Fruit fly (Drosophila melanogaster) whole organism, embryonic: ENCODE data around the gene Fbxl7.

Experiments
- ATbp ChIP-seq: fragments of 200-800 bp; sonication (Bioruptor generic); optimal IDR thresholded peaks from 2 replicates; lab custom pipeline; 2017; ENCODE audit warnings: missing biosample characterization, mild to moderate bottlenecking, missing genetic modification characterization, missing genetic modification reagents
- CG10543 ChIP-seq: fragments of 200-800 bp; sonication (Bioruptor generic); optimal IDR thresholded peaks from 3 replicates; lab custom pipeline; 2017; ENCODE audit warnings: missing biosample characterization, mild to moderate bottlenecking, missing genetic modification characterization, moderate library complexity
- CG1832 ChIP-seq: fragments of 200-800 bp; sonication (Bioruptor generic); optimal IDR thresholded peaks from 2 replicates; lab custom pipeline; 2017; ENCODE audit warnings: missing biosample characterization, mild to moderate bottlenecking, missing genetic modification characterization, inconsistent platforms
- CG32532 ChIP-seq: fragments of 200-800 bp; sonication (Bioruptor generic); IDR thresholded peaks from 2 replicates; pipeline ENCODE4 v1.3.6; 2022; ENCODE audit warnings: missing biosample characterization, missing genetic modification characterization
- H2.0 ChIP-seq: fragments of 200-800 bp; sonication (Bioruptor generic); IDR thresholded peaks from 2 replicates; pipeline ENCODE4 v1.3.6; 2022; ENCODE audit warnings: missing biosample characterization, missing genetic modification characterization
- HmgD ChIP-seq: fragments of 200-800 bp; sonication (Bioruptor generic); optimal IDR thresholded peaks from 3 replicates; lab custom pipeline; 2016; ENCODE audit warnings: missing biosample characterization, missing genetic modification characterization
- Sin3A ChIP-seq: fragments of >200 bp; optimal IDR thresholded peaks from 2 replicates; lab custom pipeline; 2018
- h ChIP-seq: fragments of >200 bp; optimal IDR thresholded peaks from 2 replicates; lab custom pipeline; 2017
- lmd ChIP-seq: fragments of 200-800 bp; sonication (Bioruptor generic); IDR thresholded peaks from 2 replicates; pipeline ENCODE4 v1.3.6; 2022; ENCODE audit warnings: missing biosample characterization, missing genetic modification characterization
- nerfin-2 ChIP-seq: fragments of 200-800 bp; sonication (Bioruptor generic); IDR thresholded peaks from 2 replicates; pipeline ENCODE4 v1.3.6; 2022; ENCODE audit warnings: missing biosample characterization, missing genetic modification characterization; ENCODE audit not compliant: partially characterized antibody
- trh ChIP-seq: fragments of 200-800 bp; sonication (Bioruptor generic); optimal IDR thresholded peaks from 2 replicates; lab custom pipeline; 2016; ENCODE audit warnings: missing biosample characterization, missing genetic modification characterization

- no peak for TF ChIP-seq CG10543 (GFP tag; lab: Kevin White, UChicago)
- no peak for TF ChIP-seq H2.0
- no peak for TF ChIP-seq CG1832 (GFP tag; lab: Kevin White, UChicago)
- TF ChIP-seq nerfin-2 (GFP tag; lab: Robert Waterston, UW) = peak; percentile 90
- TF ChIP-seq ATbp = no peak
- TF ChIP-seq trh (GFP tag; lab: Kevin White, UChicago) = no peak
- no peak for TF ChIP-seq CG32532 (GFP tag; lab: Robert Waterston, UW)
- TF ChIP-seq Sin3A = no peak
- TF ChIP-seq HmgD (GFP tag; lab: Kevin White, UChicago) = no peak
- TF ChIP-seq h (lab: Kevin White, UChicago) = no peak
- TF ChIP-seq lmd (GFP tag; lab: Robert Waterston, UW) = no peak
Measured at dm6 chr3R:15933609-15934232, 13.0 kb downstream of the Fbxl7 start, which contains the start of the genes CG5478 and blp.
